Fruit fly (Drosophila melanogaster) whole organism, prepupa: ENCODE results near the gene cad.

Experiments used
- Blimp-1 ChIP-seq: fragments of 200-800 bp; sonication (Bioruptor generic); optimal IDR thresholded peaks from 3 replicates; lab custom pipeline; 2017; ENCODE audit warnings: missing biosample characterization, missing genetic modification characterization, mild to moderate bottlenecking, moderate library complexity, missing genetic modification reagents
- CG10669 ChIP-seq: fragments of 200-800 bp; sonication (Bioruptor generic); optimal IDR thresholded peaks from 3 replicates; lab custom pipeline; 2018; ENCODE audit warnings: missing biosample characterization, mild to moderate bottlenecking, missing genetic modification characterization, moderate library complexity
- CG11294 ChIP-seq: fragments of 200-800 bp; sonication (Bioruptor generic); IDR thresholded peaks from 2 replicates; pipeline ENCODE4 v1.3.6; 2022; ENCODE audit warnings: missing biosample characterization, missing genetic modification characterization
- CG11762 ChIP-seq: fragments of 200-800 bp; sonication (Bioruptor generic); optimal IDR thresholded peaks from 3 replicates; lab custom pipeline; 2016; ENCODE audit warnings: missing biosample characterization, missing genetic modification characterization; ENCODE audit not compliant: insufficient read depth
- CG11902 ChIP-seq: fragments of 200-800 bp; sonication (Bioruptor generic); optimal IDR thresholded peaks from 3 replicates; lab custom pipeline; 2016; ENCODE audit warnings: missing biosample characterization, missing genetic modification characterization
- CG15336 ChIP-seq: fragments of 200-800 bp; sonication (Bioruptor generic); IDR thresholded peaks from 2 replicates; pipeline ENCODE4 v1.3.6; 2022; ENCODE audit warnings: missing biosample characterization, missing genetic modification characterization
- CG1621 ChIP-seq: fragments of 200-800 bp; sonication (Bioruptor generic); optimal IDR thresholded peaks from 3 replicates; lab custom pipeline; 2018; ENCODE audit warnings: missing biosample characterization, mild to moderate bottlenecking, missing genetic modification characterization
- CG16779 ChIP-seq: fragments of 200-800 bp; sonication (Bioruptor generic); optimal IDR thresholded peaks from 3 replicates; lab custom pipeline; 2017; ENCODE audit warnings: missing biosample characterization, mild to moderate bottlenecking, missing genetic modification characterization
- CG3032 ChIP-seq: fragments of 200-800 bp; optimal IDR thresholded peaks from 2 replicates; lab custom pipeline; 2019; ENCODE audit warnings: missing biosample characterization, mild to moderate bottlenecking, missing genetic modification characterization, moderate library complexity
- CG31627 ChIP-seq: fragments of 200-800 bp; sonication (Bioruptor generic); optimal IDR thresholded peaks from 3 replicates; lab custom pipeline; 2016; ENCODE audit warnings: missing biosample characterization, missing genetic modification characterization
- CG34406 ChIP-seq: fragments of 200-800 bp; sonication (Bioruptor generic); optimal IDR thresholded peaks from 3 replicates; lab custom pipeline; 2016; ENCODE audit warnings: missing biosample characterization, missing genetic modification characterization
- CG3919 ChIP-seq: fragments of 200-800 bp; sonication (Bioruptor generic); optimal IDR thresholded peaks from 3 replicates; lab custom pipeline; 2016; ENCODE audit warnings: missing biosample characterization, missing genetic modification characterization
- CG4318 ChIP-seq: fragments of 200-800 bp; sonication (Bioruptor generic); optimal IDR thresholded peaks from 3 replicates; lab custom pipeline; 2017; ENCODE audit warnings: missing biosample characterization, mild to moderate bottlenecking, missing genetic modification characterization
- CG6276 ChIP-seq: fragments of 200-800 bp; sonication (Bioruptor generic); optimal IDR thresholded peaks from 2 replicates; lab custom pipeline; 2017; ENCODE audit warnings: missing biosample characterization, mild to moderate bottlenecking, missing genetic modification characterization
- CG6792 ChIP-seq: fragments of 200-800 bp; sonication (Bioruptor generic); optimal IDR thresholded peaks from 3 replicates; lab custom pipeline; 2016; ENCODE audit warnings: missing biosample characterization, missing genetic modification characterization
- CG7368 ChIP-seq: fragments of 200-800 bp; sonication (Bioruptor generic); optimal IDR thresholded peaks from 3 replicates; lab custom pipeline; 2016; ENCODE audit warnings: missing biosample characterization, missing genetic modification characterization
- CG8119 ChIP-seq: fragments of 200-800 bp; sonication (Bioruptor generic); IDR thresholded peaks from 3 replicates; pipeline ENCODE4 v1.3.6; 2022; ENCODE audit warnings: missing biosample characterization, missing genetic modification characterization
- CG8319 ChIP-seq: fragments of 200-800 bp; sonication (Bioruptor generic); optimal IDR thresholded peaks from 3 replicates; lab custom pipeline; 2016; ENCODE audit warnings: missing biosample characterization, missing genetic modification characterization
- CG8632 ChIP-seq: fragments of 200-800 bp; sonication (Bioruptor generic); optimal IDR thresholded peaks from 3 replicates; lab custom pipeline; 2016; ENCODE audit warnings: missing biosample characterization, missing genetic modification characterization
- CG9139 ChIP-seq: fragments of 200-800 bp; sonication (Bioruptor generic); optimal IDR thresholded peaks from 3 replicates; lab custom pipeline; 2017; ENCODE audit warnings: missing biosample characterization, mild to moderate bottlenecking, missing genetic modification characterization
- Eip75B ChIP-seq: fragments of 200-800 bp; sonication (Bioruptor generic); optimal IDR thresholded peaks from 3 replicates; lab custom pipeline; 2016; ENCODE audit warnings: missing biosample characterization, missing genetic modification characterization
- Eip78C ChIP-seq: fragments of 200-800 bp; sonication (Bioruptor generic); peaks from one replicate; lab custom pipeline; 2016; ENCODE audit warnings: missing biosample characterization, missing genetic modification characterization
- Ets21C ChIP-seq: fragments of 200-800 bp; sonication (Bioruptor generic); optimal IDR thresholded peaks from 3 replicates; lab custom pipeline; 2016; ENCODE audit warnings: missing biosample characterization, missing genetic modification characterization
- Ets96B ChIP-seq: fragments of 200-800 bp; optimal IDR thresholded peaks from 2 replicates; lab custom pipeline; 2019; ENCODE audit warnings: missing biosample characterization, mild to moderate bottlenecking, missing genetic modification characterization, moderate library complexity
- Gug ChIP-seq: fragments of 200-800 bp; sonication (Bioruptor generic); IDR thresholded peaks from 2 replicates; pipeline ENCODE4 v1.3.6; 2022; ENCODE audit warnings: missing biosample characterization, missing genetic modification characterization
- Hr38 ChIP-seq: sonication (Bioruptor generic); optimal IDR thresholded peaks from 2 replicates; lab custom pipeline; 2016; ENCODE audit warnings: missing biosample characterization, missing genetic modification characterization
- Hr4 ChIP-seq: fragments of 200-800 bp; sonication (Bioruptor generic); optimal IDR thresholded peaks from 3 replicates; lab custom pipeline; 2016; ENCODE audit warnings: missing biosample characterization, missing genetic modification characterization
- Lpt ChIP-seq: fragments of 200-800 bp; sonication (Bioruptor generic); optimal IDR thresholded peaks from 3 replicates; lab custom pipeline; 2016; ENCODE audit warnings: missing biosample characterization, missing genetic modification characterization
- Met ChIP-seq: fragments of 200-800 bp; sonication (Bioruptor generic); optimal IDR thresholded peaks from 3 replicates; lab custom pipeline; 2016; ENCODE audit warnings: missing biosample characterization, missing genetic modification characterization
- OdsH ChIP-seq: fragments of 200-800 bp; sonication (Bioruptor generic); optimal IDR thresholded peaks from 3 replicates; lab custom pipeline; 2016; ENCODE audit warnings: missing biosample characterization, missing genetic modification characterization
- Smox ChIP-seq: fragments of 200-800 bp; sonication (Bioruptor generic); optimal IDR thresholded peaks from 3 replicates; lab custom pipeline; 2016; ENCODE audit warnings: missing biosample characterization, missing genetic modification characterization
- Sox102F ChIP-seq: fragments of 200-800 bp; sonication (Bioruptor generic); optimal IDR thresholded peaks from 2 replicates; lab custom pipeline; 2016; ENCODE audit warnings: missing biosample characterization, mild to moderate bottlenecking, missing genetic modification characterization
- Sox14 ChIP-seq: fragments of 200-800 bp; sonication (Bioruptor generic); optimal IDR thresholded peaks from 3 replicates; lab custom pipeline; 2016; ENCODE audit warnings: missing biosample characterization, missing genetic modification characterization
- Sox15 ChIP-seq: fragments of 200-800 bp; sonication (Bioruptor generic); optimal IDR thresholded peaks from 3 replicates; lab custom pipeline; 2016; ENCODE audit warnings: missing biosample characterization, missing genetic modification characterization
- achi ChIP-seq: fragments of 200-800 bp; sonication (Bioruptor generic); optimal IDR thresholded peaks from 3 replicates; lab custom pipeline; 2016; ENCODE audit warnings: missing biosample characterization, missing genetic modification characterization
- acj6 ChIP-seq: fragments of 200-800 bp; sonication (Bioruptor generic); optimal IDR thresholded peaks from 3 replicates; lab custom pipeline; 2016; ENCODE audit warnings: missing biosample characterization, missing genetic modification characterization
- cyc ChIP-seq: fragments of 200-800 bp; sonication (Bioruptor generic); optimal IDR thresholded peaks from 3 replicates; lab custom pipeline; 2016; ENCODE audit warnings: missing biosample characterization, missing genetic modification characterization
- dac ChIP-seq: fragments of 200-800 bp; sonication (Bioruptor generic); optimal IDR thresholded peaks from 2 replicates; lab custom pipeline; 2017; ENCODE audit warnings: missing biosample characterization, mild to moderate bottlenecking, missing genetic modification characterization
- dsx ChIP-seq: fragments of 200-800 bp; optimal IDR thresholded peaks from 3 replicates; lab custom pipeline; 2019; ENCODE audit warnings: missing biosample characterization, mild to moderate bottlenecking, missing genetic modification characterization, moderate library complexity; ENCODE audit not compliant: poor library complexity, severe bottlenecking
- esn ChIP-seq: fragments of 200-800 bp; sonication (Bioruptor generic); optimal IDR thresholded peaks from 2 replicates; lab custom pipeline; 2016; ENCODE audit warnings: missing biosample characterization, mild to moderate bottlenecking, missing genetic modification characterization, moderate library complexity
- fd59A ChIP-seq: fragments of 200-800 bp; sonication (Bioruptor generic); optimal IDR thresholded peaks from 2 replicates; lab custom pipeline; 2017; ENCODE audit warnings: missing biosample characterization, mild to moderate bottlenecking, missing genetic modification characterization, missing genetic modification reagents
- fd85E ChIP-seq: fragments of 200-800 bp; sonication (Bioruptor generic); optimal IDR thresholded peaks from 3 replicates; lab custom pipeline; 2016; ENCODE audit warnings: missing biosample characterization, missing genetic modification characterization
- fkh ChIP-seq: fragments of 200-800 bp; sonication (Bioruptor generic); optimal IDR thresholded peaks from 3 replicates; lab custom pipeline; 2017; ENCODE audit warnings: missing biosample characterization, mild to moderate bottlenecking, missing genetic modification characterization, moderate library complexity
- lz ChIP-seq: fragments of 200-800 bp; sonication (Bioruptor generic); optimal IDR thresholded peaks from 3 replicates; lab custom pipeline; 2016; ENCODE audit warnings: missing biosample characterization, missing genetic modification characterization
- net ChIP-seq: fragments of 200-800 bp; sonication (Bioruptor generic); optimal IDR thresholded peaks from 3 replicates; lab custom pipeline; 2016; ENCODE audit warnings: missing biosample characterization, missing genetic modification characterization
- pdm3 ChIP-seq: fragments of 200-800 bp; sonication (Bioruptor generic); optimal IDR thresholded peaks from 3 replicates; lab custom pipeline; 2016; ENCODE audit warnings: missing biosample characterization, missing genetic modification characterization
- salr ChIP-seq, 2 experiments: fragments of 200-800 bp; sonication (Bioruptor generic); optimal IDR thresholded peaks; 3 replicates each; lab custom pipeline; 2016 to 2018; ENCODE audit warnings: missing biosample characterization in 2 of 2, missing genetic modification characterization in 2 of 2, mild to moderate bottlenecking in 1 of 2
- spab ChIP-seq: fragments of 200-800 bp; sonication (Bioruptor generic); optimal IDR thresholded peaks from 2 replicates; lab custom pipeline; 2017; ENCODE audit warnings: missing biosample characterization, mild to moderate bottlenecking, missing genetic modification characterization, missing genetic modification reagents
- ss ChIP-seq, 2 experiments: fragments of 200-800 bp; sonication (Bioruptor generic); optimal IDR thresholded peaks; 2 replicates in 1 of 2; 3 replicates in 1 of 2; lab custom pipeline; 2017 to 2018; ENCODE audit warnings: mild to moderate bottlenecking in 2 of 2, missing biosample characterization in 2 of 2, missing genetic modification characterization in 2 of 2, moderate library complexity in 1 of 2
- svp ChIP-seq: fragments of 200-800 bp; sonication (Bioruptor generic); peaks from one replicate; lab custom pipeline; 2016; ENCODE audit warnings: missing biosample characterization, missing genetic modification characterization
- vri ChIP-seq: fragments of 200-800 bp; sonication (Bioruptor generic); optimal IDR thresholded peaks from 3 replicates; lab custom pipeline; 2016; ENCODE audit warnings: missing biosample characterization, mild to moderate bottlenecking, missing genetic modification characterization

cad gene

DNA sequence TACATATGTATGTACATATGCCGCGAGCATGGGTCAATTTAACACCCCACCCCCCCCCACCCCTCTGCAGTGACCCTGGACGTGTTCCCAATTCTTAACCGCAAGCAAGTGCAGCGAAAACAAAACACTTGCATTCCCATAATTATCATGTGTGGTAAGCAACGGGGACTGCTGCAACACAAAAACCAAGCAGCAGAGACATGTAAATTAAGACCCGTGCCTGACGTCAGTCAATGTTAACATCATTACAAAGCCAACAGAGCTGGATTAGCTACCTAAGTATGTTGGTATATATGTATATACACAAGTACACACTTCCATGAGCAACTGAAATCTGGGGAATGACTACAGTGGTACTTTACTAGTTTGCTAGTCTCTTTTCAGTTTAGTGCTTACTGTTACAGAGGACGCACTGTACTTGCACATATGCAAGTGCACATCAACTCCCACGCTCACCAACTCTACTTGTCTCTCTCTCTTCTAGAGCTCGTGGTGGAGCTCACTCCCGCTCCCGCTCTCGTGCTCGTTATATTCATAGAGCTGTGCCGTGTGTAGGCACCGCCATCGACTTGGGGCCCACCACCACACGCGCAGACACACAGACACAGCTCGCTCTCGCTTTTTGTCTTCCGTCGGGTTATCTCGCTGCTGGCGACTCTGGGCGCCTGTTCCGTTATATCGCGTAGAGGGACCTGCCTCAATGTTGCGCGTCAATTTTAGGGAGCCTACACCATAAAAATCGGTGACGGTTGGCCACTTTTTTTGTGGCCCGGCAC lies 50.9 kb downstream of the cad start:
- TF ChIP-seq CG8319 (GFP tag; lab: Kevin White, UChicago): peak; percentile 30
- TF ChIP-seq CG8632: no peak
- no peak for TF ChIP-seq CG6792 (GFP tag; lab: Kevin White, UChicago)
- TF ChIP-seq svp (GFP tag; lab: Kevin White, UChicago): no peak
- TF ChIP-seq Eip78C (GFP tag; lab: Kevin White, UChicago): peak; percentile 73
- no peak for TF ChIP-seq Ets21C
- TF ChIP-seq CG15336: peak; percentile 75; the same call in 1 of the 2 replicates
- TF ChIP-seq Hr4 (GFP tag; lab: Kevin White, UChicago): peak; percentile 4
- no peak for TF ChIP-seq CG1621 (tag; lab: Kevin White, UChicago)
- TF ChIP-seq CG8119 (GFP tag; lab: Robert Waterston, UW): peak; percentile 76; the same call in 2 of the 3 replicates
- no peak for TF ChIP-seq CG4318 (GFP tag; lab: Kevin White, UChicago)
- no peak for TF ChIP-seq cyc
- TF ChIP-seq esn (GFP tag; lab: Kevin White, UChicago): no peak
- no peak for TF ChIP-seq Hr38 (GFP tag; lab: Kevin White, UChicago)
- TF ChIP-seq Met (GFP tag; lab: Kevin White, UChicago): no peak
- TF ChIP-seq Lpt (GFP tag; lab: Kevin White, UChicago): peak; percentile 14
- no peak for TF ChIP-seq dac
- TF ChIP-seq CG6276 (GFP tag; lab: Kevin White, UChicago): peak; percentile 24
- TF ChIP-seq Sox15 (GFP tag; lab: Kevin White, UChicago): no peak
- TF ChIP-seq CG11902 (GFP tag; lab: Kevin White, UChicago): no peak
- TF ChIP-seq spab: peak; percentile 47
- TF ChIP-seq pdm3 (GFP tag; lab: Kevin White, UChicago): no peak
- TF ChIP-seq Sox102F: no peak
- peak; percentile 59 for TF ChIP-seq CG11294 (GFP tag; lab: Robert Waterston, UW)
- TF ChIP-seq fkh (GFP tag; lab: Kevin White, UChicago): no peak
- no peak for TF ChIP-seq Ets96B (tag; lab: Kevin White, UChicago)
- TF ChIP-seq achi (GFP tag; lab: Kevin White, UChicago): no peak
- TF ChIP-seq vri (GFP tag; lab: Kevin White, UChicago): peak; percentile 17
- no peak for TF ChIP-seq CG34406 (GFP tag; lab: Kevin White, UChicago)
- TF ChIP-seq Blimp-1 (GFP tag; lab: Kevin White, UChicago): peak; percentile 40
- no peak for TF ChIP-seq fd59A (GFP tag; lab: Kevin White, UChicago)
- TF ChIP-seq Sox14 (GFP tag; lab: Kevin White, UChicago): no peak
- peak; percentile 31 for TF ChIP-seq fd85E (GFP tag; lab: Kevin White, UChicago)
- TF ChIP-seq CG3919: no peak
- no peak for TF ChIP-seq CG31627
- no peak for TF ChIP-seq CG9139 (GFP tag; lab: Kevin White, UChicago)
- TF ChIP-seq CG11762 (GFP tag; lab: Kevin White, UChicago): peak; percentile 37
- no peak for TF ChIP-seq net (GFP tag; lab: Kevin White, UChicago)
- no peak for TF ChIP-seq Eip75B
- peak; percentile 21 for TF ChIP-seq CG16779 (tag; lab: Kevin White, UChicago)
- TF ChIP-seq salr (GFP tag; optimal IDR thresholded peaks at IDR 0.05; lab: Kevin White, UChicago): no peak
- TF ChIP-seq Smox (GFP tag; lab: Kevin White, UChicago): no peak
- TF ChIP-seq dsx (GFP tag; lab: Kevin White, UChicago): peak; percentile 89
- TF ChIP-seq lz (GFP tag; lab: Kevin White, UChicago): no peak
- TF ChIP-seq CG7368 (GFP tag; lab: Kevin White, UChicago): peak; percentile 44
- TF ChIP-seq Gug: peak; percentile 37; the same call in 1 of the 2 replicates
- peak in 1 of 2 experiments; percentile 46 for TF ChIP-seq ss (GFP tag; optimal IDR thresholded peaks at IDR 0.05; lab: Kevin White, UChicago)
- TF ChIP-seq CG3032 (tag; lab: Kevin White, UChicago): peak; percentile 20
- TF ChIP-seq acj6 (GFP tag; lab: Kevin White, UChicago): no peak
- no peak for TF ChIP-seq OdsH (GFP tag; lab: Kevin White, UChicago)
- peak; percentile 41 for TF ChIP-seq CG10669
